Fruit fly (Drosophila melanogaster): ENCODE data around the gene MED1.

The MED1 gene

DNA sequence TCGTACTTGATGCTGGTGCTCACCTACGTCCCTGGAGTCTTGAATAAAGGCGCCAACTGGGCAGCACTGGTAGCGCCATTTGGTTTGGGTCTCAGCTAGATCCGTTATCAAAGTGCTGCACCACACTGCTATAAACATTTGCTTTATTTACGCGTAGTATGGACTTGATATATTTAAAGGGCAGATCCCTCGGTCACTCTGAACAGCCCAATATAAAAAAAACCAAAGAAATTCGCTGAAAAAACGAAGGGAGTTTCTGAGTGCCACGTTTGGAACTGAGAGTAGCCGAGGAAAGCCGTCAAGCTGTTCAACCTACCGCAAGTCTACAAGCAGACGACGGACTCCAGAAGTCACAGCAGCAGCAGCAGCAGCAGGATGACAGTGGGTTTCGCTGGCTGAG lies 6.6 kb upstream of the MED1 start, which contains the start of gene Atox1 (continued):
- TF ChIP-seq CoRest (tag; optimal IDR thresholded peaks at IDR 0.05), result peak; percentile 52
- peak; percentile 80 for TF ChIP-seq hkb (optimal IDR thresholded peaks at IDR 0.05)
- TF ChIP-seq hkb (GFP tag; IDR thresholded peaks at IDR 0.05), result no peak
- TF ChIP-seq CG13775 (GFP tag; optimal IDR thresholded peaks at IDR 0.05), result no peak
- TF ChIP-seq Hsf (GFP tag; optimal IDR thresholded peaks at IDR 0.05), result peak; percentile 16
- no peak for TF ChIP-seq CG16863 (GFP tag; optimal IDR thresholded peaks at IDR 0.05)
- no peak for TF ChIP-seq CG4820 (GFP tag; optimal IDR thresholded peaks at IDR 0.05)
- no peak for TF ChIP-seq cwo (GFP tag; optimal IDR thresholded peaks at IDR 0.05)
- peak; percentile 35 for TF ChIP-seq CG12391 (tag; optimal IDR thresholded peaks at IDR 0.05)
- no peak for TF ChIP-seq HLH4C (GFP tag; IDR thresholded peaks at IDR 0.05; ENCODE audit: partially characterized antibody)
- TF ChIP-seq esg (GFP tag; conservative IDR thresholded peaks at IDR 0.05), result no peak
- peak; percentile 78; the same call in 2 of the 3 replicates for TF ChIP-seq ci (GFP tag; IDR thresholded peaks at IDR 0.05)
- no peak for TF ChIP-seq tx (GFP tag; optimal IDR thresholded peaks at IDR 0.05)
- TF ChIP-seq sna (GFP tag; IDR thresholded peaks at IDR 0.05; ENCODE audit: partially characterized antibody), result no peak
- peak; percentile 0 for TF ChIP-seq Sin3A (optimal IDR thresholded peaks at IDR 0.05)
- no peak for TF ChIP-seq hb (GFP tag; IDR thresholded peaks at IDR 0.05; ENCODE audit: partially characterized antibody)
- peak; percentile 20; the same call in 1 of the 2 replicates for TF ChIP-seq cas (GFP tag; IDR thresholded peaks at IDR 0.05)
- TF ChIP-seq CG6813 (GFP tag; optimal IDR thresholded peaks at IDR 0.05), result no peak
- TF ChIP-seq Usf (GFP tag; optimal IDR thresholded peaks at IDR 0.05), result no peak
- TF ChIP-seq HLH54F (GFP tag; optimal IDR thresholded peaks at IDR 0.05), result no peak
- no peak for TF ChIP-seq crc (GFP tag; optimal IDR thresholded peaks at IDR 0.05)
- TF ChIP-seq CG4707 (GFP tag; optimal IDR thresholded peaks at IDR 0.05), result no peak
- peak; percentile 68; the same call in 2 of the 3 replicates for TF ChIP-seq CG11456 (GFP tag; IDR thresholded peaks at IDR 0.05)
- TF ChIP-seq CG7839 (tag; optimal IDR thresholded peaks at IDR 0.05), result peak; percentile 28
- TF ChIP-seq shn (GFP tag; optimal IDR thresholded peaks at IDR 0.05), result no peak
- TF ChIP-seq cato (GFP tag; optimal IDR thresholded peaks at IDR 0.05; ENCODE audit: borderline replicate concordance), result no peak
- TF ChIP-seq CG11695 (GFP tag; IDR thresholded peaks at IDR 0.05), result no peak
- TF ChIP-seq CG6791 (GFP tag; IDR thresholded peaks at IDR 0.05; ENCODE audit: partially characterized antibody), result 0 out of 3 replicates have a peak, but pooled peaks have one; percentile 39
- no peak for TF ChIP-seq Awh (GFP tag; IDR thresholded peaks at IDR 0.05)
- TF ChIP-seq CG12071 (GFP tag; optimal IDR thresholded peaks at IDR 0.05), result no peak
- TF ChIP-seq CG2889 (GFP tag; IDR thresholded peaks at IDR 0.05), result no peak
- no peak for TF ChIP-seq Dll (GFP tag; IDR thresholded peaks at IDR 0.05; ENCODE audit: partially characterized antibody)
- TF ChIP-seq tup (GFP tag; optimal IDR thresholded peaks at IDR 0.05), result no peak
- TF ChIP-seq CG34224 (GFP tag; IDR thresholded peaks at IDR 0.05; ENCODE audit: partially characterized antibody), result no peak
- no peak for TF ChIP-seq kah (GFP tag; optimal IDR thresholded peaks at IDR 0.05)
- TF ChIP-seq CG17359 (tag; optimal IDR thresholded peaks at IDR 0.05), result no peak
- no peak for TF ChIP-seq Sox100B (GFP tag; optimal IDR thresholded peaks at IDR 0.05)
- peak; percentile 35 for TF ChIP-seq CG18599 (GFP tag; optimal IDR thresholded peaks at IDR 0.05)
- peak; percentile 23 for TF ChIP-seq gcm (GFP tag; optimal IDR thresholded peaks at IDR 0.05)
- TF ChIP-seq PHDP (tag; optimal IDR thresholded peaks at IDR 0.05), result peak; percentile 29
- peak; percentile 45 for TF ChIP-seq BEAF-32 (GFP tag; optimal IDR thresholded peaks at IDR 0.05)
- no peak for TF ChIP-seq Atf6 (GFP tag; IDR thresholded peaks at IDR 0.05)
- no peak for TF ChIP-seq CG14965 (GFP tag; optimal IDR thresholded peaks at IDR 0.05; ENCODE audit: borderline replicate concordance)
- TF ChIP-seq onecut (GFP tag; IDR thresholded peaks at IDR 0.05), result peak; percentile 27; the same call in 1 of the 2 replicates
- TF ChIP-seq CG17186 (GFP tag; optimal IDR thresholded peaks at IDR 0.05), result peak; percentile 61
- no peak for TF ChIP-seq Taf1 (GFP tag; IDR thresholded peaks at IDR 0.05)
- no peak for TF ChIP-seq CG16813 (GFP tag; IDR thresholded peaks at IDR 0.05; ENCODE audit: partially characterized antibody)
- no peak for TF ChIP-seq al (GFP tag; IDR thresholded peaks at IDR 0.05)
- peak; percentile 10 for TF ChIP-seq CG6765 (GFP tag; optimal IDR thresholded peaks at IDR 0.05)
- TF ChIP-seq CG30020 (tag; optimal IDR thresholded peaks at IDR 0.05), result peak; percentile 11
